Worm (Caenorhabditis elegans) whole organism, young adult: ENCODE measurements around the gene egl-46.

Source experiments
- F22D6.2 ChIP-seq: sonication (generic microtip); optimal IDR thresholded peaks from 2 replicates; lab custom pipeline; 2016; ENCODE audit warnings: mild to moderate bottlenecking, missing genetic modification characterization, missing compliant biosample characterization
- F33H1.4 ChIP-seq: fragments of 200-800 bp; sonication (Bioruptor generic); IDR thresholded peaks from 2 replicates; pipeline ENCODE4 v1.3.6; 2022; ENCODE audit warnings: missing genetic modification reagents, missing genetic modification characterization, missing compliant biosample characterization
- F55B11.4 ChIP-seq: sonication (generic microtip); optimal IDR thresholded peaks from 2 replicates; lab custom pipeline; 2016; ENCODE audit warnings: missing compliant biosample characterization, missing genetic modification characterization, borderline replicate concordance; ENCODE audit not compliant: insufficient read depth
- T26A5.8 ChIP-seq: sonication (generic microtip); optimal IDR thresholded peaks from 2 replicates; lab custom pipeline; 2016; ENCODE audit warnings: missing genetic modification characterization, missing compliant biosample characterization
- Y56A3A.18 ChIP-seq: fragments of 200-800 bp; sonication (Bioruptor generic); IDR thresholded peaks from 2 replicates; pipeline ENCODE4 v1.3.6; 2022; ENCODE audit warnings: missing genetic modification reagents, missing genetic modification characterization, missing compliant biosample characterization
- Y67H2A.10 ChIP-seq: fragments of 200-800 bp; sonication (Bioruptor generic); conservative IDR thresholded peaks from 2 replicates; pipeline ENCODE4 v1.3.6; 2022; ENCODE audit warnings: missing genetic modification reagents, missing genetic modification characterization, missing compliant biosample characterization
- ZK185.1 ChIP-seq: sonication (generic microtip); optimal IDR thresholded peaks from 2 replicates; lab custom pipeline; 2016; ENCODE audit warnings: mild to moderate bottlenecking, missing genetic modification characterization, missing compliant biosample characterization; ENCODE audit not compliant: poor library complexity, severe bottlenecking
- ama-1 ChIP-seq, 3 experiments: fragments of 150-350 bp in 1 of 3; sonication (generic microtip) in 2 of 3; optimal IDR thresholded peaks; 2 replicates each; lab custom pipeline; 2014 to 2018; ENCODE audit warnings: missing biosample characterization in 2 of 3, missing genetic modification characterization in 2 of 3, missing genetic modification reagents in 2 of 3
- aptf-2 ChIP-seq: fragments of 200-800 bp; sonication (Bioruptor generic); conservative IDR thresholded peaks from 2 replicates; pipeline ENCODE4 v1.3.6; 2022; ENCODE audit warnings: missing genetic modification reagents, missing genetic modification characterization, missing compliant biosample characterization
- aptf-3 ChIP-seq: fragments of 200-800 bp; sonication (Bioruptor generic); IDR thresholded peaks from 2 replicates; pipeline ENCODE4 v1.3.6; 2022; ENCODE audit warnings: missing genetic modification characterization, missing compliant biosample characterization
- athp-1 ChIP-seq: sonication (generic microtip); optimal IDR thresholded peaks from 2 replicates; lab custom pipeline; 2017; ENCODE audit warnings: mild to moderate bottlenecking, missing genetic modification characterization, missing compliant biosample characterization
- cebp-1 ChIP-seq, 2 experiments: fragments of 200-800 bp in 1 of 2; sonication (Bioruptor generic) in 1 of 2; sonication (generic microtip) in 1 of 2; IDR thresholded peaks in 1 of 2; optimal IDR thresholded peaks in 1 of 2; 2 replicates each; pipeline versions ENCODE4 v1.3.6 to Lab custom; 2017 to 2022; ENCODE audit warnings: missing compliant biosample characterization in 2 of 2, missing genetic modification characterization in 2 of 2, mild to moderate bottlenecking in 1 of 2, missing genetic modification reagents in 1 of 2, moderate library complexity in 1 of 2
- cebp-2 ChIP-seq: fragments of 200-800 bp; sonication (Bioruptor generic); IDR thresholded peaks from 2 replicates; pipeline ENCODE4 v1.3.6; 2022; ENCODE audit warnings: missing genetic modification characterization, missing compliant biosample characterization
- ceh-58 ChIP-seq: fragments of 200-800 bp; sonication (Bioruptor generic); IDR thresholded peaks from 2 replicates; pipeline ENCODE4 v1.3.6; 2022; ENCODE audit warnings: missing genetic modification characterization, missing compliant biosample characterization
- die-1 ChIP-seq: sonication (generic microtip); optimal IDR thresholded peaks from 2 replicates; lab custom pipeline; 2016; ENCODE audit warnings: missing genotype, mild to moderate bottlenecking, missing genetic modification characterization, missing compliant biosample characterization
- egl-44 ChIP-seq: fragments of 200-800 bp; sonication (Bioruptor generic); IDR thresholded peaks from 2 replicates; pipeline ENCODE4 v1.3.6; 2022; ENCODE audit warnings: missing genetic modification reagents, missing genetic modification characterization, missing compliant biosample characterization
- egrh-3 ChIP-seq: fragments of 200-800 bp; sonication (Bioruptor generic); IDR thresholded peaks from 2 replicates; pipeline ENCODE4 v1.3.6; 2022; ENCODE audit warnings: missing genetic modification reagents, missing genetic modification characterization, missing compliant biosample characterization
- hlh-12 ChIP-seq: sonication (generic microtip); optimal IDR thresholded peaks from 2 replicates; lab custom pipeline; 2016; ENCODE audit warnings: missing genetic modification characterization, missing compliant biosample characterization
- hlh-26 ChIP-seq: fragments of 200-800 bp; sonication (Bioruptor generic); conservative IDR thresholded peaks from 2 replicates; pipeline ENCODE4 v1.3.6; 2022; ENCODE audit warnings: missing genetic modification reagents, missing genetic modification characterization, missing compliant biosample characterization
- let-526 ChIP-seq: fragments of 200-800 bp; sonication (Bioruptor generic); IDR thresholded peaks from 2 replicates; pipeline ENCODE4 v1.3.6; 2022; ENCODE audit warnings: missing genetic modification reagents, missing genetic modification characterization, missing compliant biosample characterization
- let-607 ChIP-seq, 2 experiments: fragments of 200-800 bp in 1 of 2; sonication (Bioruptor generic) in 1 of 2; sonication (generic microtip) in 1 of 2; optimal IDR thresholded peaks; 2 replicates each; lab custom pipeline; 2016 to 2018; ENCODE audit warnings: mild to moderate bottlenecking in 2 of 2, missing compliant biosample characterization in 2 of 2, missing genetic modification characterization in 2 of 2, moderate library complexity in 2 of 2, missing genotype in 1 of 2
- lin-40 ChIP-seq: sonication (generic microtip); optimal IDR thresholded peaks from 2 replicates; lab custom pipeline; 2016; ENCODE audit warnings: missing genetic modification characterization, mild to moderate bottlenecking, missing compliant biosample characterization, missing genotype, missing genetic modification reagents
- lir-1 ChIP-seq: fragments of 200-800 bp; sonication (Bioruptor generic); conservative IDR thresholded peaks from 2 replicates; pipeline ENCODE4 v1.3.6; 2022; ENCODE audit warnings: missing genetic modification reagents, missing genetic modification characterization, missing compliant biosample characterization
- lsy-27 ChIP-seq: sonication (generic microtip); optimal IDR thresholded peaks from 2 replicates; lab custom pipeline; 2017; ENCODE audit warnings: missing genetic modification characterization, mild to moderate bottlenecking, missing compliant biosample characterization, antibody characterized with exemption, missing genotype, borderline replicate concordance; ENCODE audit not compliant: insufficient read depth
- madf-8 ChIP-seq: fragments of 200-800 bp; sonication (Bioruptor generic); conservative IDR thresholded peaks from 2 replicates; pipeline ENCODE4 v1.3.6; 2022; ENCODE audit warnings: missing genetic modification reagents, missing genetic modification characterization, missing compliant biosample characterization
- mcd-1 ChIP-seq: fragments of 200-800 bp; sonication (Bioruptor generic); IDR thresholded peaks from 2 replicates; pipeline ENCODE4 v1.3.6; 2022; ENCODE audit warnings: missing genetic modification reagents, missing genetic modification characterization, missing compliant biosample characterization
- repo-1 ChIP-seq: sonication (generic microtip); optimal IDR thresholded peaks from 2 replicates; lab custom pipeline; 2017; ENCODE audit warnings: mild to moderate bottlenecking, missing genetic modification characterization, missing compliant biosample characterization
- snpc-1.3 ChIP-seq: sonication (generic microtip); optimal IDR thresholded peaks from 2 replicates; lab custom pipeline; 2017; ENCODE audit warnings: missing genetic modification characterization, mild to moderate bottlenecking, missing compliant biosample characterization, antibody characterized with exemption, moderate library complexity, missing genotype, missing genetic modification reagents; ENCODE audit not compliant: insufficient read depth
- somi-1 ChIP-seq: fragments of 200-800 bp; sonication (Bioruptor generic); optimal IDR thresholded peaks from 2 replicates; lab custom pipeline; 2018; ENCODE audit warnings: mild to moderate bottlenecking, missing genetic modification characterization, missing compliant biosample characterization
- sptf-2 ChIP-seq: fragments of 200-800 bp; sonication (Bioruptor generic); optimal IDR thresholded peaks from 2 replicates; lab custom pipeline; 2018; ENCODE audit warnings: mild to moderate bottlenecking, missing genetic modification characterization, missing compliant biosample characterization
- tbx-9 ChIP-seq: sonication (generic microtip); optimal IDR thresholded peaks from 2 replicates; lab custom pipeline; 2016; ENCODE audit warnings: borderline replicate concordance, missing genetic modification characterization, inconsistent platforms, missing compliant biosample characterization
- tlf-1 ChIP-seq: fragments of 200-800 bp; sonication (Bioruptor generic); optimal IDR thresholded peaks from 2 replicates; lab custom pipeline; 2018; ENCODE audit warnings: mild to moderate bottlenecking, missing genetic modification characterization, missing compliant biosample characterization
- unc-62 ChIP-seq: fragments of 150-350 bp; optimal IDR thresholded peaks from 2 replicates; lab custom pipeline; 2014; ENCODE audit warnings: missing biosample characterization, missing genetic modification reagents, missing genetic modification characterization
- xnd-1 ChIP-seq: sonication (generic microtip); optimal IDR thresholded peaks from 2 replicates; lab custom pipeline; 2016; ENCODE audit warnings: missing genotype, missing genetic modification reagents, missing genetic modification characterization, missing compliant biosample characterization
- zfh-2 ChIP-seq: fragments of 200-800 bp; sonication (Bioruptor generic); conservative IDR thresholded peaks from 2 replicates; pipeline ENCODE4 v1.3.6; 2022; ENCODE audit warnings: missing genetic modification reagents, missing genetic modification characterization, missing compliant biosample characterization
- ztf-22 ChIP-seq: fragments of 200-800 bp; sonication (Bioruptor generic); optimal IDR thresholded peaks from 2 replicates; lab custom pipeline; 2018; ENCODE audit warnings: mild to moderate bottlenecking, missing genetic modification characterization, moderate library complexity, missing compliant biosample characterization
- ztf-25 ChIP-seq: fragments of 200-800 bp; sonication (Bioruptor generic); IDR thresholded peaks from 2 replicates; pipeline ENCODE4 v1.3.6; 2022; ENCODE audit warnings: missing genetic modification reagents, missing genetic modification characterization, missing compliant biosample characterization

The egl-46 gene

ce11 chrV:6681501-6681900, at the start of gene egl-46:
egl-46 (minus strand) TSS chrV:6681573.
- no peak for TF ChIP-seq F55B11.4 (tag; lab: Kevin White, UChicago)
- TF ChIP-seq zfh-2 (GFP tag; lab: Robert Waterston, UW) = 0 out of 2 replicates have a peak, but pooled peaks have one; percentile 19

ce11 chrV:6727222-6727621, 45.8 kb upstream of the egl-46 start, which contains the start of gene ZC487.1:
ZC487.1 (plus strand) TSS chrV:6727522.
- TF ChIP-seq somi-1 (GFP tag; lab: Kevin White, UChicago) (no peak), egrh-3 (GFP tag; lab: Robert Waterston, UW) (no peak), ceh-58 (GFP tag; lab: Robert Waterston, UW) (no peak), Y67H2A.10 (GFP tag; lab: Robert Waterston, UW) (no peak), hlh-26 (GFP tag; lab: Robert Waterston, UW) (no peak), mcd-1 (no peak), unc-62 (no peak), F22D6.2 (tag; lab: Kevin White, UChicago) (no peak), let-526 (no peak), lsy-27 (no peak), aptf-3 (GFP tag; lab: Robert Waterston, UW) (no peak), repo-1 (no peak), hlh-12 (tag; lab: Kevin White, UChicago) (no peak), cebp-1 (GFP tag; IDR thresholded peaks at IDR 0.05; lab: Robert Waterston, UW) (no peak), cebp-1 (tag; optimal IDR thresholded peaks at IDR 0.05; lab: Kevin White, UChicago) (no peak), athp-1 (tag; lab: Kevin White, UChicago) (no peak), aptf-2 (no peak), madf-8 (GFP tag; lab: Robert Waterston, UW) (no peak), tbx-9 (tag; lab: Kevin White, UChicago) (no peak), ama-1 (optimal IDR thresholded peaks at IDR 0.05; lab: Kevin White, UChicago) (no peak), ama-1 (GFP tag; optimal IDR thresholded peaks at IDR 0.05; lab: Kevin White, UChicago) (no peak), sptf-2 (GFP tag; lab: Kevin White, UChicago) (no peak)

ce11 chrV:6726279-6726678, 44.9 kb upstream of the egl-46 start:
- TF ChIP-seq snpc-1.3 (tag; lab: Kevin White, UChicago) = no peak
- TF ChIP-seq ztf-25 (GFP tag; lab: Robert Waterston, UW) = no peak
- no peak for TF ChIP-seq egl-44 (GFP tag; lab: Robert Waterston, UW)
- TF ChIP-seq F33H1.4 (GFP tag; lab: Robert Waterston, UW) = no peak
- no peak for TF ChIP-seq xnd-1 (tag; lab: Kevin White, UChicago)
- TF ChIP-seq ztf-22 = no peak
- no peak for TF ChIP-seq T26A5.8 (tag; lab: Kevin White, UChicago)
- TF ChIP-seq let-526 = no peak
- no peak for TF ChIP-seq tlf-1 (GFP tag; lab: Kevin White, UChicago)
- no peak for TF ChIP-seq ZK185.1 (tag; lab: Kevin White, UChicago)
- TF ChIP-seq let-607 (tag; optimal IDR thresholded peaks at IDR 0.05; lab: Kevin White, UChicago) = no peak
- TF ChIP-seq Y56A3A.18 (GFP tag; lab: Robert Waterston, UW) = no peak
- no peak for TF ChIP-seq unc-62
- TF ChIP-seq ceh-58 (GFP tag; lab: Robert Waterston, UW) = no peak
- no peak for TF ChIP-seq lir-1
- TF ChIP-seq cebp-2 (GFP tag; lab: Robert Waterston, UW) = no peak
- no peak for TF ChIP-seq lin-40 (tag; lab: Kevin White, UChicago)
- TF ChIP-seq die-1 = no peak
